Worm (Caenorhabditis elegans) whole organism, L4 larva: ENCODE data around the gene mrps-21.

Experiments used
- F10B5.3 ChIP-seq: sonication (generic microtip); optimal IDR thresholded peaks from 2 replicates; lab custom pipeline; 2016; ENCODE audit warnings: mild to moderate bottlenecking, missing genetic modification characterization, missing compliant biosample characterization
- F37D6.2 ChIP-seq: sonication (generic microtip); optimal IDR thresholded peaks from 2 replicates; lab custom pipeline; 2016; ENCODE audit warnings: mild to moderate bottlenecking, missing genetic modification characterization, missing compliant biosample characterization
- R02D3.7 ChIP-seq: fragments of 150-350 bp; sonication (generic microtip); optimal IDR thresholded peaks from 3 replicates; lab custom pipeline; 2014; ENCODE audit warnings: missing biosample characterization, missing genetic modification characterization
- T20F7.1 ChIP-seq: fragments of 200-800 bp; sonication (Bioruptor generic); optimal IDR thresholded peaks from 2 replicates; lab custom pipeline; 2018; ENCODE audit warnings: mild to moderate bottlenecking, missing genetic modification characterization, missing compliant biosample characterization
- Y105C5A.15 ChIP-seq: fragments of 200-800 bp; sonication (Bioruptor generic); IDR thresholded peaks from 2 replicates; pipeline ENCODE4 v1.3.6; 2022; ENCODE audit warnings: missing genetic modification characterization, missing compliant biosample characterization
- Y48G9A.11 ChIP-seq: fragments of 200-800 bp; sonication (Bioruptor generic); IDR thresholded peaks from 2 replicates; pipeline ENCODE4 v1.3.6; 2022; ENCODE audit warnings: missing genetic modification reagents, missing genetic modification characterization, missing compliant biosample characterization
- Y5F2A.4 ChIP-seq: fragments of 200-800 bp; sonication (Bioruptor generic); optimal IDR thresholded peaks from 2 replicates; lab custom pipeline; 2018; ENCODE audit warnings: mild to moderate bottlenecking, missing genetic modification characterization, missing compliant biosample characterization
- ZK546.5 ChIP-seq, 2 experiments: sonication (generic microtip); optimal IDR thresholded peaks; 2 replicates each; lab custom pipeline; 2017; ENCODE audit warnings: missing biosample characterization in 2 of 2, missing genetic modification characterization in 2 of 2
- arid-1 ChIP-seq: fragments of 200-800 bp; sonication (Bioruptor generic); conservative IDR thresholded peaks from 2 replicates; pipeline ENCODE4 v1.3.6; 2022; ENCODE audit warnings: missing genetic modification reagents, missing genetic modification characterization, missing compliant biosample characterization
- ceh-20 ChIP-seq: fragments of 200-800 bp; sonication (Bioruptor generic); IDR thresholded peaks from 2 replicates; pipeline ENCODE4 v1.3.6; 2022; ENCODE audit warnings: missing genetic modification reagents, missing genetic modification characterization, missing compliant biosample characterization
- daf-12 ChIP-seq: fragments of 150-350 bp; optimal IDR thresholded peaks from 2 replicates; lab custom pipeline; 2014; ENCODE audit warnings: missing biosample characterization, missing genetic modification reagents, missing genetic modification characterization
- daf-16 ChIP-seq, 3 experiments: sonication (generic microtip); optimal IDR thresholded peaks; 2 replicates each; lab custom pipeline; 2016 to 2017; ENCODE audit warnings: missing genetic modification characterization in 3 of 3, missing genetic modification reagents in 3 of 3, mild to moderate bottlenecking in 2 of 3, missing compliant biosample characterization in 2 of 3, missing biosample characterization in 1 of 3, moderate library complexity in 1 of 3
- daf-19 ChIP-seq: fragments of 200-800 bp; sonication (Bioruptor generic); conservative IDR thresholded peaks from 2 replicates; pipeline ENCODE4 v1.3.6; 2022; ENCODE audit warnings: missing genetic modification characterization, missing compliant biosample characterization
- dmd-9 ChIP-seq: fragments of 200-800 bp; sonication (Bioruptor generic); IDR thresholded peaks from 2 replicates; pipeline ENCODE4 v1.3.6; 2022; ENCODE audit warnings: missing genetic modification reagents, missing genetic modification characterization, missing compliant biosample characterization
- duxl-1 ChIP-seq: sonication (generic microtip); optimal IDR thresholded peaks from 2 replicates; lab custom pipeline; 2016; ENCODE audit warnings: mild to moderate bottlenecking, missing genetic modification characterization, moderate library complexity, missing compliant biosample characterization; ENCODE audit not compliant: poor library complexity
- egl-43 ChIP-seq: fragments of 200-800 bp; sonication (Bioruptor generic); IDR thresholded peaks from 2 replicates; pipeline ENCODE4 v1.3.6; 2022; ENCODE audit warnings: missing genetic modification reagents, missing genetic modification characterization, missing compliant biosample characterization
- fkh-10 ChIP-seq: fragments of 150-350 bp; optimal IDR thresholded peaks from 2 replicates; lab custom pipeline; 2014; ENCODE audit warnings: missing biosample characterization, missing genetic modification reagents, missing genetic modification characterization
- hmg-1.1 ChIP-seq: fragments of 200-800 bp; sonication (Bioruptor generic); IDR thresholded peaks from 2 replicates; pipeline ENCODE4 v1.3.6; 2022; ENCODE audit warnings: missing genetic modification reagents, missing genetic modification characterization, missing compliant biosample characterization
- lim-7 ChIP-seq: fragments of 200-800 bp; sonication (Bioruptor generic); IDR thresholded peaks from 2 replicates; pipeline ENCODE4 v1.3.6; 2022; ENCODE audit warnings: missing genetic modification characterization, missing compliant biosample characterization
- lin-15B ChIP-seq: fragments of 150-350 bp; sonication (generic microtip); optimal IDR thresholded peaks from 3 replicates; lab custom pipeline; 2014; ENCODE audit warnings: missing biosample characterization, missing genetic modification characterization
- lin-29 ChIP-seq: fragments of 200-800 bp; sonication (Bioruptor generic); IDR thresholded peaks from 2 replicates; pipeline ENCODE4 v1.3.6; 2022; ENCODE audit warnings: missing genetic modification reagents, missing genetic modification characterization, missing compliant biosample characterization
- mep-1 ChIP-seq: fragments of 150-350 bp; sonication (generic microtip); optimal IDR thresholded peaks from 3 replicates; lab custom pipeline; 2014; ENCODE audit warnings: missing biosample characterization, missing genetic modification characterization
- mes-2 ChIP-seq: sonication (generic microtip); optimal IDR thresholded peaks from 2 replicates; lab custom pipeline; 2016; ENCODE audit warnings: missing genotype, mild to moderate bottlenecking, missing genetic modification characterization, missing compliant biosample characterization; ENCODE audit not compliant: poor library complexity, severe bottlenecking
- mxl-2 ChIP-seq: fragments of 200-800 bp; sonication (Bioruptor generic); conservative IDR thresholded peaks from 2 replicates; pipeline ENCODE4 v1.3.6; 2022; ENCODE audit warnings: missing genetic modification reagents, missing genetic modification characterization, missing compliant biosample characterization
- nhr-111 ChIP-seq: fragments of 200-800 bp; sonication (Bioruptor generic); optimal IDR thresholded peaks from 2 replicates; lab custom pipeline; 2018; ENCODE audit warnings: mild to moderate bottlenecking, missing genetic modification characterization, missing compliant biosample characterization
- nhr-25 ChIP-seq: sonication (generic microtip); optimal IDR thresholded peaks from 2 replicates; lab custom pipeline; 2017; ENCODE audit warnings: missing genetic modification characterization, mild to moderate bottlenecking, missing compliant biosample characterization, antibody characterized with exemption, moderate library complexity, borderline replicate concordance; ENCODE audit not compliant: insufficient read depth
- nhr-28 ChIP-seq: fragments of 150-350 bp; optimal IDR thresholded peaks from 2 replicates; lab custom pipeline; 2014; ENCODE audit warnings: missing biosample characterization, missing genetic modification characterization
- nhr-42 ChIP-seq: fragments of 200-800 bp; sonication (Bioruptor generic); IDR thresholded peaks from 2 replicates; pipeline ENCODE4 v1.3.6; 2022; ENCODE audit warnings: missing genetic modification characterization, missing compliant biosample characterization
- nhr-6 ChIP-seq: fragments of 150-350 bp; optimal IDR thresholded peaks from 2 replicates; lab custom pipeline; 2014; ENCODE audit warnings: missing biosample characterization, missing genetic modification characterization
- nhr-77 ChIP-seq: fragments of 150-350 bp; optimal IDR thresholded peaks from 2 replicates; lab custom pipeline; 2014; ENCODE audit warnings: missing biosample characterization, missing genetic modification characterization
- php-3 ChIP-seq: fragments of 200-800 bp; sonication (Bioruptor generic); IDR thresholded peaks from 2 replicates; pipeline ENCODE4 v1.3.6; 2022; ENCODE audit warnings: missing genetic modification reagents, missing genetic modification characterization, missing compliant biosample characterization
- rbr-2 ChIP-seq: sonication (generic microtip); optimal IDR thresholded peaks from 2 replicates; lab custom pipeline; 2016; ENCODE audit warnings: missing genotype, missing genetic modification characterization, missing compliant biosample characterization
- saeg-2 ChIP-seq: fragments of 200-800 bp; sonication (Bioruptor generic); IDR thresholded peaks from 2 replicates; pipeline ENCODE4 v1.3.6; 2022; ENCODE audit warnings: missing genetic modification reagents, missing genetic modification characterization, missing compliant biosample characterization
- sdz-12 ChIP-seq: fragments of 200-800 bp; sonication (Bioruptor generic); optimal IDR thresholded peaks from 2 replicates; lab custom pipeline; 2018; ENCODE audit warnings: mild to moderate bottlenecking, missing genetic modification characterization, missing compliant biosample characterization
- skn-1 ChIP-seq: fragments of 150-350 bp; optimal IDR thresholded peaks from 2 replicates; lab custom pipeline; 2014; ENCODE audit warnings: missing biosample characterization, missing genetic modification characterization
- snpc-1.2 ChIP-seq: fragments of 200-800 bp; sonication (Bioruptor generic); IDR thresholded peaks from 2 replicates; pipeline ENCODE4 v1.3.6; 2022; ENCODE audit warnings: missing genetic modification reagents, missing genetic modification characterization, missing compliant biosample characterization
- snpc-4 ChIP-seq: fragments of 150-350 bp; optimal IDR thresholded peaks from 2 replicates; lab custom pipeline; 2014; ENCODE audit warnings: missing biosample characterization, missing genetic modification characterization
- spr-1 ChIP-seq: sonication (generic microtip); optimal IDR thresholded peaks from 2 replicates; lab custom pipeline; 2016; ENCODE audit warnings: mild to moderate bottlenecking, missing genetic modification characterization, missing compliant biosample characterization
- tag-97 ChIP-seq: fragments of 200-800 bp; sonication (Bioruptor generic); IDR thresholded peaks from 2 replicates; pipeline ENCODE4 v1.3.6; 2022; ENCODE audit warnings: missing genetic modification characterization, missing compliant biosample characterization
- tra-1 ChIP-seq: fragments of 200-800 bp; sonication (Bioruptor generic); IDR thresholded peaks from 2 replicates; pipeline ENCODE4 v1.3.6; 2022; ENCODE audit warnings: missing genetic modification reagents, missing genetic modification characterization, missing compliant biosample characterization
- unc-39 ChIP-seq: sonication (generic microtip); optimal IDR thresholded peaks from 2 replicates; lab custom pipeline; 2017; ENCODE audit warnings: missing biosample characterization, missing genetic modification characterization
- unc-62 ChIP-seq, 3 experiments: fragments of 150-350 bp in 1 of 3; sonication (generic microtip); optimal IDR thresholded peaks in 2 of 3; peaks in 1 of 3; 1 replicate in 1 of 3; 2 replicates in 2 of 3; lab custom pipeline; 2014 to 2017; ENCODE audit warnings: missing biosample characterization in 3 of 3, missing genetic modification characterization in 3 of 3, missing genetic modification reagents in 3 of 3, missing genotype in 1 of 3
- vab-7 ChIP-seq: fragments of 200-800 bp; sonication (Bioruptor generic); IDR thresholded peaks from 2 replicates; pipeline ENCODE4 v1.3.6; 2022; ENCODE audit warnings: missing genetic modification reagents, missing genetic modification characterization, missing compliant biosample characterization
- zag-1 ChIP-seq: fragments of 150-350 bp; optimal IDR thresholded peaks from 2 replicates; lab custom pipeline; 2014; ENCODE audit warnings: missing biosample characterization, missing genetic modification characterization

The mrps-21 gene

DNA sequence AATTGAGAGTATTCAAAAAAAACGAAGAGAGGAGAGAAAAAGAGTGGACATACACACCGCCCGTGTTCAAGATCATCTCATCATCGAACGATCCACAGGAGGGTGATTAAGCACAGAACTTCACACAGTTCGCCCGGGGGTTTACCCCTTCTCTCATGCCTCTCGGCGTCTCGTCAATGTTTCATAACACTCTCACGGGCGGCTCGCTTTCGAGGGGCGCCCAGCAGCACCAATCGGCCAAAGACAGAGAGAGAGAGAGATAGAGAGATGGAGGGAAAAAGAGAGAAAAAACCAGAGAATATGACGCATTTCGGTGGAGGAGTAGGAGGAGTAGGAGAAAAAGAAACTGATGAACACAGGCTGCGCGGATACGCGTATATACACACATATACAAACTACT is 45.9 kb upstream of the mrps-21 start (continued):
- TF ChIP-seq unc-39 (tag; lab: Kevin White, UChicago) (no peak), R02D3.7 (tag; lab: Kevin White, UChicago) (no peak), zag-1 (tag; lab: Kevin White, UChicago) (no peak), fkh-10 (GFP tag; lab: Kevin White, UChicago) (no peak), saeg-2 (GFP tag; lab: Robert Waterston, UW) (no peak), vab-7 (GFP tag; lab: Robert Waterston, UW) (no peak), nhr-42 (GFP tag; lab: Robert Waterston, UW) (0 out of 2 replicates have a peak, but pooled peaks have one; percentile 48), egl-43 (peak; percentile 52; the same call in 1 of the 2 replicates), nhr-6 (peak; percentile 50), F10B5.3 (tag; lab: Kevin White, UChicago) (no peak), daf-16 (GFP tag; optimal IDR thresholded peaks at IDR 0.05; lab: Kevin White, UChicago) (no peak), daf-16 (tag; optimal IDR thresholded peaks at IDR 0.05; lab: Kevin White, UChicago) (peak; percentile 42), skn-1 (tag; lab: Kevin White, UChicago) (no peak), daf-19 (no peak), mes-2 (tag; lab: Kevin White, UChicago) (peak; percentile 77), mep-1 (tag; lab: Kevin White, UChicago) (peak; percentile 86), daf-12 (tag; lab: Kevin White, UChicago) (no peak), spr-1 (tag; lab: Kevin White, UChicago) (no peak), Y5F2A.4 (no peak), tag-97 (no peak), snpc-4 (tag; lab: Kevin White, UChicago) (no peak), hmg-1.1 (GFP tag; lab: Robert Waterston, UW) (peak; percentile 82), ZK546.5 (tag; optimal IDR thresholded peaks at IDR 0.05; lab: Kevin White, UChicago) (no peak), nhr-111 (no peak), lim-7 (GFP tag; lab: Robert Waterston, UW) (no peak), ceh-20 (peak; percentile 17; the same call in 1 of the 2 replicates), Y48G9A.11 (no peak)
- TF ChIP-seq, all 104 proteins: peak for 35

DNA sequence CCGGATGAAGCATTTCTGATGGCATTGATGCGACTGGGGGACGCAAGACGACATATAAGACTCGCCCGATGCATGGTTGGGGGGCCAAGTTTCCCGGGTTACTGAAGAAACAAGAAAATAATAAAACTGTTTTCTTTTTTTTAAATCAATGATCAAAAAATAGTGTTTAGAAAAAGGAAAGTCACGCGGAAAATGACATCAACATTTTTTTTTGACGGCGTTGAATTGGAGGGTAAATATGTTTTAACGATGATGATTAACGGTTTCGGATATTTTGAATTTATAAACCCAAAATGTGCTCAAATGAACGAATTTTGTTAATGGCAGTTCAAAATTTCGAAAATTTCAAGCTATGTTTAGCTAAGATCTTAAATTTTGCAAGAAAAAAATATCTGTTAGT is 44.6 kb upstream of the mrps-21 start, which contains the start of gene ogdh-1:
ogdh-1 (minus strand) TSS at position 101 of the 400 bp plus-strand sequence.
- TF ChIP-seq arid-1 (no peak), sdz-12 (GFP tag; lab: Kevin White, UChicago) (no peak), mxl-2 (no peak), fkh-10 (GFP tag; lab: Kevin White, UChicago) (no peak), duxl-1 (no peak), Y105C5A.15 (GFP tag; lab: Robert Waterston, UW) (no peak), T20F7.1 (GFP tag; lab: Kevin White, UChicago) (no peak), nhr-42 (GFP tag; lab: Robert Waterston, UW) (no peak), php-3 (GFP tag; lab: Robert Waterston, UW) (no peak), snpc-1.2 (GFP tag; lab: Robert Waterston, UW) (no peak), tra-1 (GFP tag; lab: Robert Waterston, UW) (no peak), lin-15B (tag; lab: Kevin White, UChicago) (no peak), nhr-28 (no peak), F37D6.2 (tag; lab: Kevin White, UChicago) (no peak)

DNA sequence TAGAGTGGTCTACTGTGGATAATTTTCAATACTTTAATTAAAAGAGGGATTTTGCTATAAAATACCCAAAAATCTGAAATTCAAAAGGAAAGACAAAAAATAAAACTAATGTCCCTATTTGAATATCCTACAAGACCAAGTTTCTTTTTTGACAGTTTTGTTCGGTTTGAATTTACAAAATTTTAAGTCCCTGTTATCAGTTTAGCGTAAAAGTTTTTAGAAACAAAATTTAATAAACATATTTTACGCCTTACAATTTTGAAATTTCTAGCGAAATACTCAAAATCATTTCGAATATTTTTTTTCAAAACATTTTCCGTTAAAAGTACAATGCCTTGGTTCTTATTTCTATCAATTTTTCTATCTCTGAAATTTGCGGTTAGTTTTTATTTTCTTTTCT is 33.1 kb upstream of the mrps-21 start, which contains the start of gene spe-51:
spe-51 (plus strand) TSS at position 301 of the 400 bp plus-strand sequence.
- TF ChIP-seq nhr-111 (no peak), skn-1 (tag; lab: Kevin White, UChicago) (no peak), nhr-25 (tag; lab: Kevin White, UChicago) (no peak), lin-29 (GFP tag; lab: Robert Waterston, UW) (no peak), unc-62 (GFP tag; optimal IDR thresholded peaks at IDR 0.05 in 1 of 2; lab: Kevin White, UChicago) (no peak), unc-62 (tag; optimal IDR thresholded peaks at IDR 0.05; lab: Kevin White, UChicago) (no peak), saeg-2 (GFP tag; lab: Robert Waterston, UW) (no peak), nhr-77 (tag; lab: Kevin White, UChicago) (no peak), dmd-9 (GFP tag; lab: Robert Waterston, UW) (no peak), rbr-2 (tag; lab: Kevin White, UChicago) (no peak)
